Worm (Caenorhabditis elegans) whole organism, dauer: ENCODE measurements around the gene dyn-1.

ENCODE experiments used
- unc-62 ChIP-seq: sonication (generic microtip); optimal IDR thresholded peaks from 2 replicates; lab custom pipeline; 2017; ENCODE audit warnings: missing biosample characterization, missing genetic modification reagents, missing genetic modification characterization

Gene dyn-1

DNA sequence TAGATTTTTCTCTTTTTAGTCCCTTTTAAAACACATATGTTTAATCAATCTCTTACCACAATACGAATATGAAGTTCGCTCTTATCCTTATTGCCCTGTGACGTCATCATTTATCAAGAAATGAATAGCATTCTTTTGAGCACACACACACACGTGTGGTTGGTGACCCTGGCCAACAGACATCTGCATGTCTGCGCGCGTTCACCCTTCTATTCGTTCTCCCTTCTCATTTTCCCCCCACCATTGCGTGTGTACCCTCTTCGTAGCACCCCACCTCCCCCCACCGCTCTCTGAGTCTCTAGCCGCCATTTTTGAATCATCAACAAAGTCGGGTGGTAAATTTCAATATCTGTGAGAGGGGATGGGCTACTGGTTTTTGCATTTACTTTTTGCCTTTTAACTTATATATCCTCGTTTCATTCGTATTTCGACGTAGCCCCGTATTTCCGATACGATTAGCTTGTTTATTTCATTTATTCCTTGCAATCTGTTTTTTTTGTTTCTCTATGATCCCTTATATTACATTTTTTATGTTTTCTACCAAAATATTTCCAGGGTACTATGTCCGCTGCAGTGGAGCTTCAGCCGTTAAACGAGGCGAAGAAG is 31.9 kb downstream of the dyn-1 start, which contains the start of gene ent-2:
ent-2 (plus strand) TSS at position 556 of the 606 bp plus-strand sequence.
- no peak for TF ChIP-seq unc-62

DNA sequence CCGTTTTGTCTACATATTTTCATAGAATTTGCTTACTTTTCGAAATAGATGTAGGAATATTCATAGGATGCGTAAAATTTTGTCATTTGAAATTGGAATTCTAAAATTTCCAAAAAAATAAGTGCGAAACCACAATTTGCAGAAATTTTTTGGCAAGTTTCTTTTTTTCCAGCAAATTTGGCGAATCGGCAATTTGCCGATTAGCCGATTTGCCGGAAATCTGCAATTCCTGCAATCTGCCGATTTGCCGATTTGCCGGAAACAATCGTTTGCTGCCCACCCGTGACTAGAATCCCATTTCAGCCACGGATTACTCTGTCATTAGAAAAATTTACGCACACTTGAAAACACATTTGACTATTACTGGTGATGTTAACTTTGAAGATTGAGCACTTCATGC is 35.5 kb downstream of the dyn-1 start:
- TF ChIP-seq unc-62 = no peak

DNA sequence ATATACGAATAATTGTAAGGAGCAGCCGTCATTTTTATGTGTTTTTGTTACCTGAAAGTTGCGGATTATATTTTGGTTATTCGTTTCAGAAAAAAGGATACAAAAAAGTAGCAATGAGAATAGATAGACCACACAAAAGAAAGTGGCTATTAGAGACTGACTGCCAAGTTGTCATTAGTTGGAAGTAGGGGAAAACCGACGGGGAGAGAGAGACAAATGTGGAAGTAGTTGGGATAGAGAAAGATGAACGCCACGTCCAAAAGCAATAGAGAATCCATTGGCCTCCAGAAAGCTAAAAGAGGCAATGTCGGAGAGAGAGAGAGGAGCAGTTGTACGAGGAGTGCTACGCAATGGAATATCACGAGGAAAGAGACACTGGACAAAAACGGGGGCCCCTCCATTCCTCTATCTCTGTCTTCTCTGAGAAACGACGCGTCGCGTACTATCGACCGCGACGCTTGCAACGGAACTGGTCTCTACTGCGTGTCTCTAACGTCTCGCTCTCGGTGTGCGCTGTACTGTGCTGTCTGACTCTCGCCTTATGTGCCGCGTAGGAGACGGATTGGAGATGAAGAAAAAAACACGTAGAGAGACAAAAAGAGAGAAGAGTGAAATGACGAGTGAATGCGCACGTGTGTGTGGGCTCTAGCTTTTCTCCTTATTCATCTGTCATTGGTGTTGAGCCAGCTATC is 38.0 kb downstream of the dyn-1 start, which contains the start of gene rab-14:
rab-14 (minus strand) TSS at position 51 of the 692 bp plus-strand sequence.
- TF ChIP-seq unc-62 = no peak

DNA sequence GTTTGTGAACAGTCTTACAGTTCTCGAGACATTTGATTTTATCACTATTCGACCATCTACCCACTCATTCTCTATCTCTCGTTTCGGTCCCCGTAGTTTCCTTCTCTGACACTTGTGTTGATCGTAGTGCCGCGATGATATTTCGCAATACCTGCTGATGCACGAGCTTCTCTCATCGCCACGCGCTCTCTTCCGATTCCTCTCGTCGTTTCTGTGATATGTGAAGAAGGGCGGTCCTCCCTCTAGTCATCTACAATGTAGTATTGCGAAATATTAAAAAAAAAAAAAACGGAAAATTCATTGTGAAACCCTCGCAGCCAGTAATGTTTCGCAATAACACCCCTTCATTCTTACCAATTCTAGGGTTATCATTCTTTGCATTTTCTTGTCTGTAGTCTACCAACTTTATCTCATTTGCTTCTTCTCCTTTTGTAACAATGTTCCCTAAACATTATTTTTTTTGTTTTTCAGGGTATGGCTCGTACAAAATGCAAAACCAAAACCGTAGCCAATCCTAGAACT is 38.9 kb downstream of the dyn-1 start, which contains the start of gene nipi-3:
nipi-3 (plus strand) TSS at position 472 of the 522 bp plus-strand sequence.
- TF ChIP-seq unc-62 = no peak

DNA sequence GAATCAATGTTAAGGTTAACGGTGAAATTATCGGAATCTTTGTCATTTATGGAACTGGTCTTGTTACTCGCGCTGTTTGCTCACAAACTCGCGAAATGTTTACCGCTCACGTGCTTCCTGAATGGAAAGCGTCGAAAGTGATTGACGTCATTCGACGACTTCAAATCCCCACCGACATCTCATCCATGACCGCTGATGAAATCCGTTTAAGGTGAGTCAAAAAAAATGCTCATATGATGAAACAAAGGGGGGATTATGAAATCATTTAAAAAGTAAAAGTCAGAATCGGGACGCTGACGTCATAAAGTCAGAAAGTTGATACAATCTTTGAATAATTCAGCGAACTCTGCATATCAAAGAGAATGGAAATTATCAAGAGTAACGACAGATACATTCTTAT is 39.9 kb downstream of the dyn-1 start:
- TF ChIP-seq unc-62 = no peak

DNA sequence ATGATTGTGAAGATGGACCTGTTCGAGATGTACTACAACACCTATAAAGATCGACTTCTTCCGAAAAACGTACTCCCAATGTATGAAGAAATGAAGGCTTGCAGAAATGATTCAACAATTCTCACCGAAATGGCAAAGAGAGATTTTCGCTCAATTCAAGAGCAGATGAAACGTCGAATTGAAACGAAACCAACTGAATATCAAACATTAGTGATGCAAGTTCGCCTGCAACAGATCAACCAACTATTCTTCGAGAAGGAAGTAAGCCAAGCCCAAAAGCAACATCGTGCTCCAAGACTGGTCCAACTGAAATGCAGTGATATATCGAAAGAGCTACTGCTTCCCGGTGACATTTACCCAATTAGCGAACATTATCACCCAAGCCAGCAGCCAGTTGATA is 41.0 kb downstream of the dyn-1 start:
- TF ChIP-seq unc-62 = no peak

DNA sequence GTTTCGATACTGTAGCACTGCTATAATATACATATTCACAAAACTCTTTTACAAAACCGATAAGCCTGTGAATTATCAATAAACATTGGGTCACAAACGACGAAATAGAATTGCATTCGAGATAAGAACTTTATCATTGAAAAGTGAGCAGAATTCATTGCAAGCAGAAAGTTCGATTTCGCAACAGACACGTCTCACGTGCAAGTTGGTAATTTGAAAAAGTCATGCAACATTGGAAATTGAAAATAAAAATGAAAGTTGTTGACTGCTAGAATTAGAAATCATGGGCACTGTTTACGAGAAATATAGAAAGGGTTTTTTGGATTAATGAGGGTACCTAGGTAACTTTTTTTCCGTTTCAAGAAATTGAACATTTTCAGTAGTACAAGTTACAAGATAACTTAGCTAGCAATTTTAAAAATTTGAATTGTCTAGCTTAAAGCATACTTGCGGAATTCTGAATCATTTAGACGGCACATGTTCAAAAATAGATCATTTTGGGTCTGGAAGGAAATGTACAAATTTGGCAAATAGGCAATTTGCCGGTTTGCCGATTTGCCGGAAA is 41.9 kb downstream of the dyn-1 start:
- no peak for TF ChIP-seq unc-62

DNA sequence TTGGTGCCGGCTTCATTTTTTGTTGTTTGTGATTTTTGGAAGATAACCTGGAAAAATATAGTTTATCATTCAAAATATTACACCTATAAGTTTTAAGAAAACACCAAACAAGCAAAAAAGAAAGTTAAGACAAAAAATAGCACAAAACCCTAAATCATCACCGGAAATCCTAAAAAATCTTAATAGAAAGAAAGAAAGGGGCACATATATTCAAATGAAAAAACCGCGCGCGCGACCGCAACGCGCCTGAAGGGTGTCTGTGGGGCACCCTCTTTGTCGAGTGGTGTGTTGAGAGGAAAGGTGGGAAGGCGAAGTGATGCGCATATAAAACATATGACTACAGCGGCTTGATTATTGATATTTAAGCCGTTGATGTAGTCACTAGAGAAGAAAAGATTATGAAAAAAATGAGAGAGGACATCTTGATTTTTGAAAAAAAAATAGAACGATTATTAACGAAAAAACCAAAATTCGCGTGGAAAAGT is 45.1 kb downstream of the dyn-1 start, which contains the start of gene K09E9.3:
K09E9.3 (minus strand) TSS at position 51 of the 485 bp plus-strand sequence.
- no peak for TF ChIP-seq unc-62

DNA sequence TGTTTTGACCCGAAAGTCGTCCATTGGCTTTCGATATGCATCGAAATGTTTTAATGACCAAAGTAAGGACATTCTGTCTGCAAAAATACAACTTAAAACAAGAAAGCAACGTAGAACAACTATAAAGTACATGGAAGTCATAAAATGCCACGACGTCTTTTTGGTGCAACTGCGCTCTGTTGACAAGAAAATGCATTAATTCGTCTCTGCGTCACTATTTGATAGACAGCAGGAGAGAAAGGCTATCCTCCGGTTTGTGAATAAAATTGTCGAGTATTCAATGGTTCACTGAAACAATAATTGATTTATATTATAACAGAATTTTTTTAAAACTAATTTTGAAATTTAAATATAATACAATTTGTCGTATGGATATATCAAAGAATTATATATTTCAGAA is 47.8 kb downstream of the dyn-1 start, which contains the start of gene ergi-3:
ergi-3 (minus strand) TSS at position 311 of the 400 bp plus-strand sequence.
- no peak for TF ChIP-seq unc-62

DNA sequence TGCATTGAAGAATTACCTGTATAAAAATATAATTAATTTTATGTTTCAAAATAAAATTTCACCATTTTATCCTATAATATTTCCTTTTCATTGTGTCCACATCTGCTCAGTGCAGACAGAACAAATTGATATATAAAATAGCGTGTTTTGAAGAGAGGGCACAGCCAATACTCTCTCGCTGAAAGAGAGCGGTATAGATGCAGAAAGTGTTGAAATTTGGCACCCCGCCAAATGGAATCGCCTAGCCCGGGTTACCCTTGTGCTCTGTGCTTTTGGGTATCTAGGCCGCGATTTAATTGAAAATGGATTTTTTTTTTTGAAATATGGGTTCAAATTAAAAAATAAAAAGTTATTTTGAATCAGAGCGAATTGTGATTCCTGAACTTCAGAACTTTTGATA is 48.5 kb downstream of the dyn-1 start:
- TF ChIP-seq unc-62 = no peak

DNA sequence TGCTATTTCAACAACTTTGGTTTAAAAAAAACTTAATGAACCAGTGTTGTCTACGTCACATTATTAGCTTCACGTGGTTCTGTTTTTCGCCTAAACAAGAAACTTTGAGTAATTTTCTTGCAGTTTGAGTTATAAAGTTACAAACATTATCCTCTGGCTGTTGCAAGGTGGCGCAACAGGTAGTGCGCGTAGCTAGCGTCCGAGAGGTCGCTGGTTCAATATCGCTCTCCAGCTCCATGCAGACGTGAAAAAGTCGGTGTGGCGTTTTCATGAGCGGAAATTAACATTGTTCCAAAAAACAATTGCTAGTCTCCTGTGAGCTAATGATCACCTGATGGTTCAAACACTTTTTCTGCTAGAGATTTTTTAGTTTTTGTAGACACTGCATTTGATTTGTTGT is 50.6 kb downstream of the dyn-1 start:
- no peak for TF ChIP-seq unc-62

DNA sequence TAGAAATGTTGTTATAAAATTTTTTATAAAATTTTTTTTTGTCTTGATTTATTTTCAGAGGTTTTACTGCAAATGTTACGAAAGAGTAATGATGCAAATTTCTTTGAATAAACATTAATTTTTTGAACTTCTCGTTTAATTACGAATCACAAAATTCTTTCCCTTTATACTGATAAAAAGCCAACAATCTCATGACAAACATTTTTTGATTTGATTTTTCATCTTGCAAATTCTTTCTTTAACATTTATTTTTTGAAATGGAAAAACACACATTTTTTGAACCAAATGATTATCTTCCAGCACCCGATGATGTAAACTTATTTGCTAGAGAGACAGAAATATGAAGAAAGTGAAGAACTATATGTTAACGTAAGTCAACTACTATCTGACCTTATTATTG is 51.5 kb downstream of the dyn-1 start, which contains the start of gene K09E9.1:
K09E9.1 (plus strand) TSS at position 301 of the 400 bp plus-strand sequence.
- no peak for TF ChIP-seq unc-62

DNA sequence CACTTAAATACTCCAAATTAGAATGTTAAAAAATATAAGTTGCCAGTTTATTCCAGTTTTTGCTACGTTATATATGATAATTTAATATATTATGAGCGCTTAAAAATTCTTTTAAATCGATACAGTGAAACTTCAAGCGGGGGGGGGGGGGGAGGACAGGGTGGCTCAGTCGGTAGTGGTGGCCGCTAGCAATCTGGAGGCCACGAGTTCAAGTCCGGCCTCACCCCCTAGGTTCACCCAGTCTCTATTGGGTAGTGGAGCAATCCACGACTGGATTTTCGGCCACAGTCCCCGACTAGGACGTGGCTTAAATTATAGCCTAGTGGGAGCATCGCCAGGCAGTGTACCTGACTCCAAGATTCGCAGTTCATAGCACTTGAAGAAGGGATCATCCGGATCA is 52.3 kb downstream of the dyn-1 start:
- no peak for TF ChIP-seq unc-62

DNA sequence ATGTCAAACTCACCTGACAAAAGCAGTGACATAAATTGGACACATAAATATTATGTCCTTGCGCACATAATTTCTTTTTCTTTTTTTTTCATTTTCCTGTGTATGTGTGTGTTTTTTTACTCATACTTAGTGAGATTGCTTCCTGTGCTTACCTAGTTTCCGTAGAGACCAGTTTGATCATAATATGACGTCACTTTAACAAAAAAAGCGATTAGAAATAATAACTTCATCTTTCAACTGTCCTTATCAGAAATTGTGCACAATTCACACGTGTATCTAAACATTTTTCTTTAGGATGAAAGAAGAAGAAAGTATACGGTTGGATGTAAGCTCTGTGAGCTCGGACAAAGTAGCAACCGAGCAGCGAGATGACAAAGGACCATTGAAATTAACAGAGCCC is 53.4 kb downstream of the dyn-1 start:
- no peak for TF ChIP-seq unc-62
